Worm (Caenorhabditis elegans) whole organism, L4 larva: Measurements from ENCODE around the gene srd-10.
"Not testable (repeated sequence)": the region's sequence is repeated elsewhere in the genome, so short reads cannot be mapped to it uniquely, and the experiment has no call there.

Experiments used
- F37D6.2 ChIP-seq: sonication (generic microtip); optimal IDR thresholded peaks from 2 replicates; lab custom pipeline; 2016; ENCODE audit warnings: mild to moderate bottlenecking, missing genetic modification characterization, missing compliant biosample characterization
- Y75B8A.6 ChIP-seq: fragments of 200-800 bp; sonication (Bioruptor generic); IDR thresholded peaks from 2 replicates; pipeline ENCODE4 v1.3.6; 2022; ENCODE audit warnings: missing genetic modification reagents, missing genetic modification characterization, missing compliant biosample characterization
- ZK337.2 ChIP-seq: fragments of 200-800 bp; sonication (Bioruptor generic); IDR thresholded peaks from 2 replicates; pipeline ENCODE4 v1.3.6; 2022; ENCODE audit warnings: missing genetic modification reagents, missing genetic modification characterization, missing compliant biosample characterization
- aha-1 ChIP-seq: fragments of 150-350 bp; peaks from one replicate; lab custom pipeline; 2014; ENCODE audit warnings: missing biosample characterization, missing genetic modification characterization
- aly-2 ChIP-seq: sonication (generic microtip); optimal IDR thresholded peaks from 2 replicates; lab custom pipeline; 2018; ENCODE audit warnings: missing biosample characterization, missing genetic modification characterization
- arid-1 ChIP-seq: fragments of 200-800 bp; sonication (Bioruptor generic); conservative IDR thresholded peaks from 2 replicates; pipeline ENCODE4 v1.3.6; 2022; ENCODE audit warnings: missing genetic modification reagents, missing genetic modification characterization, missing compliant biosample characterization
- ceh-20 ChIP-seq: fragments of 200-800 bp; sonication (Bioruptor generic); IDR thresholded peaks from 2 replicates; pipeline ENCODE4 v1.3.6; 2022; ENCODE audit warnings: missing genetic modification reagents, missing genetic modification characterization, missing compliant biosample characterization
- ceh-44 ChIP-seq: fragments of 200-800 bp; sonication (Bioruptor generic); IDR thresholded peaks from 2 replicates; pipeline ENCODE4 v1.3.6; 2022; ENCODE audit warnings: missing genetic modification reagents, missing genetic modification characterization, missing compliant biosample characterization
- daf-12 ChIP-seq: fragments of 150-350 bp; optimal IDR thresholded peaks from 2 replicates; lab custom pipeline; 2014; ENCODE audit warnings: missing biosample characterization, missing genetic modification reagents, missing genetic modification characterization
- dmd-9 ChIP-seq: fragments of 200-800 bp; sonication (Bioruptor generic); IDR thresholded peaks from 2 replicates; pipeline ENCODE4 v1.3.6; 2022; ENCODE audit warnings: missing genetic modification reagents, missing genetic modification characterization, missing compliant biosample characterization
- dpl-1 ChIP-seq: fragments of 150-350 bp; optimal IDR thresholded peaks from 2 replicates; lab custom pipeline; 2014; ENCODE audit warnings: missing biosample characterization, missing genetic modification reagents, missing genetic modification characterization
- duxl-1 ChIP-seq: sonication (generic microtip); optimal IDR thresholded peaks from 2 replicates; lab custom pipeline; 2016; ENCODE audit warnings: mild to moderate bottlenecking, missing genetic modification characterization, moderate library complexity, missing compliant biosample characterization; ENCODE audit not compliant: poor library complexity
- dve-1 ChIP-seq: sonication (generic microtip); optimal IDR thresholded peaks from 2 replicates; lab custom pipeline; 2017; ENCODE audit warnings: antibody characterized with exemption, mild to moderate bottlenecking, missing genetic modification characterization, missing compliant biosample characterization; ENCODE audit not compliant: insufficient read depth
- egl-27 ChIP-seq: sonication (generic microtip); optimal IDR thresholded peaks from 3 replicates; lab custom pipeline; 2017; ENCODE audit warnings: missing biosample characterization, missing genetic modification reagents, missing genetic modification characterization
- fkh-10 ChIP-seq: fragments of 150-350 bp; optimal IDR thresholded peaks from 2 replicates; lab custom pipeline; 2014; ENCODE audit warnings: missing biosample characterization, missing genetic modification reagents, missing genetic modification characterization
- hlh-11 ChIP-seq: fragments of 200-800 bp; sonication (Bioruptor generic); optimal IDR thresholded peaks from 2 replicates; lab custom pipeline; 2018; ENCODE audit warnings: mild to moderate bottlenecking, missing genetic modification characterization, missing compliant biosample characterization
- lin-1 ChIP-seq: fragments of 200-800 bp; sonication (Bioruptor generic); IDR thresholded peaks from 2 replicates; pipeline ENCODE4 v1.3.6; 2022; ENCODE audit warnings: missing genetic modification reagents, missing genetic modification characterization, missing compliant biosample characterization
- lin-29 ChIP-seq: fragments of 200-800 bp; sonication (Bioruptor generic); IDR thresholded peaks from 2 replicates; pipeline ENCODE4 v1.3.6; 2022; ENCODE audit warnings: missing genetic modification reagents, missing genetic modification characterization, missing compliant biosample characterization
- lsy-2 ChIP-seq, 2 experiments: fragments of 150-350 bp in 1 of 2; sonication (generic microtip) in 1 of 2; optimal IDR thresholded peaks; 2 replicates each; lab custom pipeline; 2014 to 2017; ENCODE audit warnings: missing biosample characterization in 2 of 2, missing genetic modification characterization in 2 of 2
- madf-5 ChIP-seq, 2 experiments: fragments of 200-800 bp; sonication (Bioruptor generic); IDR thresholded peaks; 2 replicates each; pipeline ENCODE4 v1.3.6; 2022; ENCODE audit warnings: missing compliant biosample characterization in 2 of 2, missing genetic modification characterization in 2 of 2
- madf-9 ChIP-seq: fragments of 200-800 bp; sonication (Bioruptor generic); conservative IDR thresholded peaks from 2 replicates; pipeline ENCODE4 v1.3.6; 2022; ENCODE audit warnings: missing genetic modification reagents, missing genetic modification characterization, missing compliant biosample characterization
- mdl-1 ChIP-seq, 2 experiments: fragments of 150-350 bp in 1 of 2; sonication (generic microtip) in 1 of 2; optimal IDR thresholded peaks; 2 replicates each; lab custom pipeline; 2014 to 2017; ENCODE audit warnings: missing biosample characterization in 2 of 2, missing genetic modification characterization in 2 of 2
- mep-1 ChIP-seq: fragments of 150-350 bp; sonication (generic microtip); optimal IDR thresholded peaks from 3 replicates; lab custom pipeline; 2014; ENCODE audit warnings: missing biosample characterization, missing genetic modification characterization
- mes-2 ChIP-seq: sonication (generic microtip); optimal IDR thresholded peaks from 2 replicates; lab custom pipeline; 2016; ENCODE audit warnings: missing genotype, mild to moderate bottlenecking, missing genetic modification characterization, missing compliant biosample characterization; ENCODE audit not compliant: poor library complexity, severe bottlenecking
- mxl-2 ChIP-seq: fragments of 200-800 bp; sonication (Bioruptor generic); conservative IDR thresholded peaks from 2 replicates; pipeline ENCODE4 v1.3.6; 2022; ENCODE audit warnings: missing genetic modification reagents, missing genetic modification characterization, missing compliant biosample characterization
- nhr-10 ChIP-seq: fragments of 150-350 bp; optimal IDR thresholded peaks from 2 replicates; lab custom pipeline; 2014; ENCODE audit warnings: missing biosample characterization, missing genetic modification characterization
- nhr-102 ChIP-seq: sonication (generic microtip); optimal IDR thresholded peaks from 2 replicates; lab custom pipeline; 2016; ENCODE audit warnings: mild to moderate bottlenecking, missing genetic modification characterization, moderate library complexity, missing compliant biosample characterization
- nhr-28 ChIP-seq: fragments of 150-350 bp; optimal IDR thresholded peaks from 2 replicates; lab custom pipeline; 2014; ENCODE audit warnings: missing biosample characterization, missing genetic modification characterization
- pqm-1 ChIP-seq: sonication (generic microtip); optimal IDR thresholded peaks from 2 replicates; lab custom pipeline; 2017; ENCODE audit warnings: missing biosample characterization, missing genetic modification characterization
- set-16 ChIP-seq: fragments of 200-800 bp; sonication (Bioruptor generic); IDR thresholded peaks from 2 replicates; pipeline ENCODE4 v1.3.6; 2022; ENCODE audit warnings: missing genetic modification reagents, missing genetic modification characterization, missing compliant biosample characterization
- snpc-4 ChIP-seq: fragments of 150-350 bp; optimal IDR thresholded peaks from 2 replicates; lab custom pipeline; 2014; ENCODE audit warnings: missing biosample characterization, missing genetic modification characterization
- spr-1 ChIP-seq: sonication (generic microtip); optimal IDR thresholded peaks from 2 replicates; lab custom pipeline; 2016; ENCODE audit warnings: mild to moderate bottlenecking, missing genetic modification characterization, missing compliant biosample characterization
- unc-62 ChIP-seq, 3 experiments: fragments of 150-350 bp in 1 of 3; sonication (generic microtip); optimal IDR thresholded peaks in 2 of 3; peaks in 1 of 3; 1 replicate in 1 of 3; 2 replicates in 2 of 3; lab custom pipeline; 2014 to 2017; ENCODE audit warnings: missing biosample characterization in 3 of 3, missing genetic modification characterization in 3 of 3, missing genetic modification reagents in 3 of 3, missing genotype in 1 of 3
- zip-2 ChIP-seq: fragments of 150-350 bp; optimal IDR thresholded peaks from 2 replicates; lab custom pipeline; 2014; ENCODE audit warnings: missing biosample characterization, missing genetic modification characterization
- ztf-7 ChIP-seq: fragments of 150-350 bp; optimal IDR thresholded peaks from 2 replicates; lab custom pipeline; 2014; ENCODE audit warnings: missing biosample characterization, missing genetic modification characterization

The srd-10 gene

ce11 chrIV:13561629-13562028 lies 13.2 kb upstream of the srd-10 start, which contains the start of the genes Y45F10B.13 and qui-1:
Gene Y45F10B.13 (minus strand): TSS chrIV:13561729.
Gene qui-1 (plus strand): TSS chrIV:13561861.
- TF ChIP-seq mdl-1 (tag; optimal IDR thresholded peaks at IDR 0.05; lab: Kevin White, UChicago) (no peak), aha-1 (tag; lab: Kevin White, UChicago) (peak; percentile 47)
- TF ChIP-seq, all 104 proteins: peak for 1

- no peak for TF ChIP-seq egl-27
- no peak for TF ChIP-seq hlh-11 (tag; lab: Kevin White, UChicago)
- no peak for TF ChIP-seq nhr-28
- peak; percentile 77 for TF ChIP-seq fkh-10 (GFP tag; lab: Kevin White, UChicago)
Observed at ce11 chrIV:13564284-13564683, 10.5 kb upstream of the srd-10 start.

- TF ChIP-seq set-16 (GFP tag; lab: Robert Waterston, UW): no peak
- TF ChIP-seq aly-2 (tag; lab: Kevin White, UChicago): no peak
- TF ChIP-seq mxl-2 (GFP tag; lab: Robert Waterston, UW): no peak
- no peak for TF ChIP-seq zip-2 (tag; lab: Kevin White, UChicago)
- no peak for TF ChIP-seq dmd-9 (GFP tag; lab: Robert Waterston, UW)
- no peak for TF ChIP-seq F37D6.2
- no peak for TF ChIP-seq daf-12
- no peak for TF ChIP-seq ZK337.2 (GFP tag; lab: Robert Waterston, UW)
- no peak for TF ChIP-seq snpc-4 (tag; lab: Kevin White, UChicago)
- TF ChIP-seq Y75B8A.6 (GFP tag; lab: Robert Waterston, UW): no peak
- peak in 1 of 2 experiments; percentile 76 for TF ChIP-seq unc-62 (GFP tag; optimal IDR thresholded peaks at IDR 0.05 in 1 of 2; lab: Kevin White, UChicago)
- TF ChIP-seq unc-62 (tag; optimal IDR thresholded peaks at IDR 0.05; lab: Kevin White, UChicago): no peak
- TF ChIP-seq dve-1 (tag; lab: Kevin White, UChicago): no peak
- TF ChIP-seq nhr-102: peak; percentile 94
- TF ChIP-seq, all 104 proteins: peak for 2
Observed at ce11 chrIV:13575673-13576072, 840 bp downstream of the srd-10 start.

- not testable (repeated sequence) for TF ChIP-seq lin-1 (GFP tag; lab: Robert Waterston, UW); dpl-1 (GFP tag; lab: Kevin White, UChicago); ztf-7 (tag; lab: Kevin White, UChicago)
Observed at ce11 chrIV:13578174-13578573, 3.3 kb downstream of the srd-10 start, which contains the start of gene Y45F10B.8. Gene Y45F10B.8 (minus strand): TSS chrIV:13578274.

ce11 chrIV:13578953-13579352 lies 4.1 kb downstream of the srd-10 start, which contains the start of gene sru-16:
Gene sru-16 (plus strand): TSS chrIV:13579253.
- TF ChIP-seq mep-1 (tag; lab: Kevin White, UChicago); lin-29; dmd-9 (GFP tag; lab: Robert Waterston, UW): not testable (repeated sequence)

ce11 chrIV:13582909-13583308 lies 8.1 kb downstream of the srd-10 start, which contains the start of gene sru-12:
Gene sru-12 (plus strand): TSS chrIV:13583209.
- TF ChIP-seq mes-2 (tag; lab: Kevin White, UChicago) (no peak), arid-1 (GFP tag; lab: Robert Waterston, UW) (no peak), lsy-2 (tag; optimal IDR thresholded peaks at IDR 0.05; lab: Kevin White, UChicago) (no peak), madf-9 (GFP tag; lab: Robert Waterston, UW) (no peak), duxl-1 (tag; lab: Kevin White, UChicago) (no peak), pqm-1 (tag; lab: Kevin White, UChicago) (no peak), spr-1 (tag; lab: Kevin White, UChicago) (no peak), madf-5 (GFP tag; IDR thresholded peaks at IDR 0.05; lab: Robert Waterston, UW) (no peak), F37D6.2 (no peak), nhr-10 (tag; lab: Kevin White, UChicago) (no peak), ceh-20 (GFP tag; lab: Robert Waterston, UW) (no peak), ceh-44 (GFP tag; lab: Robert Waterston, UW) (no peak)
- TF ChIP-seq, all 104 proteins: peak for 0
